Worm (Caenorhabditis elegans) whole organism, L4/young adult: ENCODE results near the gene clec-10.

Experiments used
- dao-5 ChIP-seq: sonication (generic microtip); optimal IDR thresholded peaks from 2 replicates; lab custom pipeline; 2016; ENCODE audit warnings: missing genotype, missing genetic modification characterization, moderate library complexity, missing compliant biosample characterization
- him-1 ChIP-seq: sonication (generic microtip); optimal IDR thresholded peaks from 2 replicates; lab custom pipeline; 2016; ENCODE audit warnings: missing genotype, missing genetic modification reagents, missing genetic modification characterization, missing compliant biosample characterization

- TF ChIP-seq dao-5 (tag; lab: Kevin White, UChicago) (no peak), him-1 (tag; lab: Kevin White, UChicago) (no peak)
Observed at ce11 chrII:372235-372634, 30.2 kb upstream of the clec-10 start.
